Worm (Caenorhabditis elegans): ENCODE results near the gene str-255.

- no peak for TF ChIP-seq mdl-1 (tag; optimal IDR thresholded peaks at IDR 0.05)
- TF ChIP-seq snpc-4 (tag; optimal IDR thresholded peaks at IDR 0.05): no peak
- no peak for TF ChIP-seq nhr-12 (tag; optimal IDR thresholded peaks at IDR 0.05)
- TF ChIP-seq Y55F3AM.14 (GFP tag; optimal IDR thresholded peaks at IDR 0.05): no peak
Measured at ce11 chrV:2192117-2192516, 28.5 kb upstream of the str-255 start, which contains the start of gene nhr-13.

Measured in whole organism, L2 larva.